Fruit fly (Drosophila melanogaster): ENCODE results near the gene CG32074.

Gene CG32074

dm6 chr3L:11096195-11096908 lies 35.8 kb downstream of the CG32074 start, which contains the start of the genes CG46439, Iyd and CG33947:
Gene CG46439 (minus strand): TSS chr3L:11096245.
Gene Iyd (minus strand): TSS chr3L:11096245.
Gene CG33947 (plus strand): TSS chr3L:11096496.
- TF ChIP-seq usp (GFP tag; optimal IDR thresholded peaks at IDR 0.05), result no peak
- TF ChIP-seq EcR (GFP tag; optimal IDR thresholded peaks at IDR 0.05), result no peak
- no peak for TF ChIP-seq pan (optimal IDR thresholded peaks at IDR 0.05)
- TF ChIP-seq CG8478 (optimal IDR thresholded peaks at IDR 0.05), result no peak
- no peak for TF ChIP-seq Dll (optimal IDR thresholded peaks at IDR 0.05)
- TF ChIP-seq psq (optimal IDR thresholded peaks at IDR 0.05), result no peak

dm6 chr3L:11094279-11094678 lies 37.8 kb downstream of the CG32074 start:
- TF ChIP-seq Dll (optimal IDR thresholded peaks at IDR 0.05) (no peak), EcR (GFP tag; optimal IDR thresholded peaks at IDR 0.05) (no peak), usp (GFP tag; optimal IDR thresholded peaks at IDR 0.05) (no peak), psq (optimal IDR thresholded peaks at IDR 0.05) (no peak), CG8478 (optimal IDR thresholded peaks at IDR 0.05) (no peak), pan (optimal IDR thresholded peaks at IDR 0.05) (no peak)

DNA sequence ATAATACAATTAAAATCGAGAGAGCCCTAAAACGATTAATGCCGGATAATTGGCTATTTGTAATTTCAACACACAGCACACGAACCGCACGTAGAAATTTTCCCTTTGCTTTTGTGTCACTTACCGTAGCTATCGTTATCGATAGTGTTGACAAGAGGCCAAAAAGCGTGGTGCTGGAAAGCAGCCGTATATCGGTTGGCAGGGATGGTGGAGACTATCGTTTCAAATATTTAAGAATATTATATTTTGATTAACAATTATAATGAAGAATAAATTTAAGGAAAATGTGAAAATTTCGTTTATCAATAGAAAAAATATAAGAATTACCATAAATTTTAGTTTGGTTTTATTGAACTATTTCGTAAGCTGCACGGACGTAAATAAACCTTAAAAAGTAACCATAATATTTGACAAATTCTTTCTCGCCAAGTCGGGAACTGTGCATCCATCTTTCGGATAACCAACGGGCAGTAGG lies 39.0 kb downstream of the CG32074 start, which contains the start of gene JIL-1:
TSS of gene JIL-1 (minus strand) at position 148 of the 475 bp plus-strand sequence.
- TF ChIP-seq Dll (optimal IDR thresholded peaks at IDR 0.05), result no peak
- no peak for TF ChIP-seq psq (optimal IDR thresholded peaks at IDR 0.05)
- no peak for TF ChIP-seq CG8478 (optimal IDR thresholded peaks at IDR 0.05)
- no peak for TF ChIP-seq pan (optimal IDR thresholded peaks at IDR 0.05)
- no peak for TF ChIP-seq EcR (GFP tag; optimal IDR thresholded peaks at IDR 0.05)
- TF ChIP-seq usp (GFP tag; optimal IDR thresholded peaks at IDR 0.05), result no peak

dm6 chr3L:11092610-11092961 lies 39.5 kb downstream of the CG32074 start:
- TF ChIP-seq CG8478 (optimal IDR thresholded peaks at IDR 0.05) (no peak), usp (GFP tag; optimal IDR thresholded peaks at IDR 0.05) (no peak), EcR (GFP tag; optimal IDR thresholded peaks at IDR 0.05) (no peak), pan (optimal IDR thresholded peaks at IDR 0.05) (no peak), Dll (optimal IDR thresholded peaks at IDR 0.05) (no peak), psq (optimal IDR thresholded peaks at IDR 0.05) (no peak)

dm6 chr3L:11091943-11092609 lies 40.0 kb downstream of the CG32074 start:
- TF ChIP-seq pan (optimal IDR thresholded peaks at IDR 0.05) (no peak), psq (optimal IDR thresholded peaks at IDR 0.05) (no peak), Dll (optimal IDR thresholded peaks at IDR 0.05) (no peak), CG8478 (optimal IDR thresholded peaks at IDR 0.05) (no peak), EcR (GFP tag; optimal IDR thresholded peaks at IDR 0.05) (no peak)

DNA sequence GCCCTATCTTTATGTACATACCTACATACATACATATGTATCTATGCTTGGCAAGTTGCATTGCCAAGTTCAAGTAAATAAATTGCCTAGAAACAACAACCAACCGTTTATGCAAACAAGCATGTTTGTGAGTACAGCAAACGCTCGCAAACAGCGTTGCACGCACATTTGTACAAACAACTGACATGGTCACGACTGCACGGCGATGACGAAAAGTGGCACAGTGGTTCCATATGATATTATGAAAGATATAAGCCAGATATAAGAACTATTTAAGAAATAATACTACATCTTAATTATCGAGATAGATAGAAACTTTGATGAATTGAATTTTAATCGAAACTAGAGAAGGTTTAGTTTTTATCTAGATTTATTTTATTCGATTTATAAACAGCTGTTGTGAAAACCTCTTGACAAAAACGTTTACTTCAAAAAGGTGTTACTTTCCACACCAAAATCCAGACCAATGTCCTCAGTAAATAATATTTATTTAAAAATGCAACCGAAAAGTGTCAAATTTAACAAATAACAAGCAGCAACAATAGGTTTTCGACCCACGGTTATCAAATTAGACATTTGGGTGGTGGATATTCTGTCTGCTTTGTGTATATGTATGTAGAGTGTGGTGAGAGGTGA lies 42.2 kb downstream of the CG32074 start:
- TF ChIP-seq EcR (GFP tag; optimal IDR thresholded peaks at IDR 0.05) (no peak), usp (GFP tag; optimal IDR thresholded peaks at IDR 0.05) (no peak), psq (optimal IDR thresholded peaks at IDR 0.05) (no peak), pan (optimal IDR thresholded peaks at IDR 0.05) (no peak), Dll (optimal IDR thresholded peaks at IDR 0.05) (no peak), CG8478 (optimal IDR thresholded peaks at IDR 0.05) (no peak)

DNA sequence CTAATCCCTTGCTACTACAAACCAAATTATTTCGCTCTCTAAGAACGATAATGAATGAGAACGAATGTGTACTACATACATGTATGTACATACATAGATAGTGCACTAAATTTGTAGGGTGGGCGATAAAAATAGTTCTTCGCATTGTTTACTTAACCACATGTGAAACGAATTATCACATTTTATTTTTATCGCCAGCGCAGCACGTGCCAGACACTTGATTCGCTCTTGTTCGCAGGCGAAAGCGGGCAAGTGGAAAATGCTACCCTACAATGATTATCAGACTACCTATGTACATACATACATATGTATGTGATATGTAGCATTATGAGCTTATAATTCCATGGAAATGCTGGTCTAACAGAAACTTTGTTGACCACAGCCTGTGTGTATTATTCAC lies 46.3 kb downstream of the CG32074 start:
- TF ChIP-seq EcR (GFP tag; optimal IDR thresholded peaks at IDR 0.05) (no peak), Dll (optimal IDR thresholded peaks at IDR 0.05) (no peak), pan (optimal IDR thresholded peaks at IDR 0.05) (no peak), usp (GFP tag; optimal IDR thresholded peaks at IDR 0.05) (no peak), CG8478 (optimal IDR thresholded peaks at IDR 0.05) (no peak), psq (optimal IDR thresholded peaks at IDR 0.05) (no peak)

DNA sequence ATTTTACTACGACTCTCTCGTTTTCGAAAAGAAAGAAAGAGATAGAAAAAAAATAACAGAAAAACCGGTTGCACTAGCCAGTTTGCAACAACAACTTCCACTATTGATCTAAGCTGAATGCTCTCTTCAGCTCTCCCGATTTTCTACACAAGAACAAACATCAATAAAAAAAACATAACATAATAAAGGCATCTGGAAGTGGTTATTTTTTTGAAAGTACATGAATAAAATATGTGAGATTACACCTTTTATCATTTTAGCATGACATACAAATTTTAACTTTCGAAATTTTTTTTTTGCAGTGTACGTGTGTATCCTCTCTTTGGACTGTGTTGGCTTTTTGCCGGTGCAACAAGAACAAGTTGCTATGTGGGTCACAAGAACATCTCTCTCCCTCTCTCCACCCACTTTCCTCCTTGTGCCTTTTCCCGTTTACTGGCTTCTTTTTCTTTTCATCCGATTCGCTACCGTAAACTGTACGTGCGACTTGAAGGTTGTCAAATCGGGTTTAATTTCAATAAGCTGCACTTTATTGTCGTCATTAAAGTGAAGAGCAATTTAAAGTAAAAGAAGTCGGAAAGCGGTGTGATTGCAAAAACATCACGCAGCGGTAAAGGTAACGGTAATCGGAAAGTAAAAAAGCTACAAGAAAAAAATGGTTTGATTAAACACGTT lies 47.4 kb downstream of the CG32074 start:
- TF ChIP-seq pan (optimal IDR thresholded peaks at IDR 0.05) (no peak), psq (optimal IDR thresholded peaks at IDR 0.05) (no peak), CG8478 (optimal IDR thresholded peaks at IDR 0.05) (no peak), Dll (optimal IDR thresholded peaks at IDR 0.05) (no peak), EcR (GFP tag; optimal IDR thresholded peaks at IDR 0.05) (no peak), usp (GFP tag; optimal IDR thresholded peaks at IDR 0.05) (no peak)

- TF ChIP-seq Dll (optimal IDR thresholded peaks at IDR 0.05), result no peak
- TF ChIP-seq pan (optimal IDR thresholded peaks at IDR 0.05), result no peak
- no peak for TF ChIP-seq CG8478 (optimal IDR thresholded peaks at IDR 0.05)
- TF ChIP-seq EcR (GFP tag; optimal IDR thresholded peaks at IDR 0.05), result no peak
- TF ChIP-seq usp (GFP tag; optimal IDR thresholded peaks at IDR 0.05), result no peak
- TF ChIP-seq psq (optimal IDR thresholded peaks at IDR 0.05), result no peak
These were observed 48.5 kb downstream of the CG32074 start for dm6 chr3L:11083605-11084004.
